Worm (Caenorhabditis elegans) whole organism, mixed stage, embryonic: Measurements from ENCODE around the gene Y43F8B.15.

Source experiments
- elt-1 ChIP-seq: sonication (generic microtip); optimal IDR thresholded peaks from 2 replicates; lab custom pipeline; 2017; ENCODE audit warnings: missing genetic modification characterization, mild to moderate bottlenecking, missing compliant biosample characterization, antibody characterized with exemption, moderate library complexity, borderline replicate concordance; ENCODE audit not compliant: insufficient read depth
- ham-2 ChIP-seq: fragments of 200-800 bp; sonication (Bioruptor generic); optimal IDR thresholded peaks from 2 replicates; lab custom pipeline; 2018; ENCODE audit warnings: mild to moderate bottlenecking, missing genetic modification characterization, missing compliant biosample characterization
- lin-13 ChIP-seq: fragments of 150-350 bp; optimal IDR thresholded peaks from 2 replicates; lab custom pipeline; 2014; ENCODE audit warnings: missing biosample characterization, missing genetic modification characterization
- lsy-2 ChIP-seq: fragments of 150-350 bp; optimal IDR thresholded peaks from 2 replicates; lab custom pipeline; 2014; ENCODE audit warnings: missing biosample characterization, missing genetic modification characterization
- nhr-12 ChIP-seq: fragments of 150-350 bp; optimal IDR thresholded peaks from 2 replicates; lab custom pipeline; 2014; ENCODE audit warnings: missing biosample characterization, missing genetic modification characterization
- nhr-28 ChIP-seq: fragments of 150-350 bp; optimal IDR thresholded peaks from 2 replicates; lab custom pipeline; 2014; ENCODE audit warnings: missing biosample characterization, missing genetic modification characterization
- pha-4 ChIP-seq: fragments of 150-350 bp; optimal IDR thresholded peaks from 2 replicates; lab custom pipeline; 2018; ENCODE audit warnings: missing biosample characterization, missing genetic modification reagents, missing genetic modification characterization
- ztf-11 ChIP-seq: fragments of 150-350 bp; optimal IDR thresholded peaks from 2 replicates; lab custom pipeline; 2014; ENCODE audit warnings: missing biosample characterization, missing genetic modification characterization

- TF ChIP-seq pha-4 (tag; lab: Kevin White, UChicago) (no peak), nhr-12 (tag; lab: Kevin White, UChicago) (no peak), ham-2 (GFP tag; lab: Kevin White, UChicago) (no peak), elt-1 (tag; lab: Kevin White, UChicago) (no peak), lin-13 (tag; lab: Kevin White, UChicago) (no peak), nhr-28 (tag; lab: Kevin White, UChicago) (no peak), lsy-2 (tag; lab: Kevin White, UChicago) (no peak), ztf-11 (no peak)
Measured at ce11 chrV:19495145-19495544, 33.2 kb upstream of the Y43F8B.15 start.
